Worm (Caenorhabditis elegans): ENCODE results near the gene ugt-9.

DNA sequence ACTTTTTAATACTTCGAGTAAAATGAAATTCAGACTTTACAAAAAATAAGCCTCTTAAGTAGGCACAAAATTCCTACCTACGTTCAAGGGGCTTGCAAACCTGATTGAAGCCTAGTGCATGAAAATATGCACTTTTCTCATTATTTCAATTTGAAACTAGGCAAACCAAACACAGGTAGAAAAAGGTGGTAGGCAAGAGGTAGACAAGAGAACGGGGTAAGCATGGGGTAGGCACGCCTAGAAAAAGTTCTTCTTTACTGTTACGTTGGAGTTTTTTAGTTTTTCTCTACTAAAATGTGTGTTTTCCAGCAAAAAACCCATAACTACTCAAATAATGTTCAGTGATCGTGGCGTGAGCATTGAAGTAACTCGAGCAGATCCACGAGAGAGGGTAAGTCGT is 44.7 kb upstream of the ugt-9 start, which contains the start of gene nex-4:
- TF ChIP-seq elt-3 (tag; optimal IDR thresholded peaks at IDR 0.05) (no peak), zag-1 (tag; optimal IDR thresholded peaks at IDR 0.05) (no peak), ama-1 (optimal IDR thresholded peaks at IDR 0.05) (no peak), snpc-4 (tag; optimal IDR thresholded peaks at IDR 0.05) (no peak), nhr-11 (tag; optimal IDR thresholded peaks at IDR 0.05) (no peak), unc-62 (GFP tag; optimal IDR thresholded peaks at IDR 0.05) (no peak), egl-27 (tag; optimal IDR thresholded peaks at IDR 0.05) (no peak), unc-39 (tag; optimal IDR thresholded peaks at IDR 0.05) (no peak), ceh-82 (tag; optimal IDR thresholded peaks at IDR 0.05) (no peak), nhr-237 (tag; optimal IDR thresholded peaks at IDR 0.05) (no peak), nhr-23 (tag; optimal IDR thresholded peaks at IDR 0.05) (no peak), eor-1 (tag; optimal IDR thresholded peaks at IDR 0.05) (no peak)
